Fruit fly (Drosophila melanogaster): ENCODE data around the gene bou.

Gene bou

DNA sequence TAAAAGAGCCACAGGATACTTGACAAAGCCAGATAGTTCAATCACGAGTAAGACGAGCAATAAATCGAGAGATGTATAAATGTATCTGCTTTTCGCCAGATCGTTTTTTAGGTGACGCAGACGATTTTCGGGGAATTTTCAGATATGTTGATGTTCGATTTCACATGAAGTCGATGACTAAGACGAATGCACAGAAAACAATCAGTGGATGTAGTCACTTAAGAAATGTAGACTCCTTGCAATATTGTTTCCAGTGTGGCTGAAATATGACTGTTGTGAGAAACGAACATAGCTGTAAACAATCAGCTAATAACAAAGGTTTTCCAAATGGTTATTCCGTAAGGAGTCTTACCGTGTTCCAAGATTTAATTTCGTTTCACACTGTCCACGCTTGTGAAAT, 9.8 kb downstream of the bou start:
- no peak for TF ChIP-seq Myc (optimal IDR thresholded peaks at IDR 0.05)
- TF ChIP-seq insv (optimal IDR thresholded peaks at IDR 0.05), result no peak

DNA sequence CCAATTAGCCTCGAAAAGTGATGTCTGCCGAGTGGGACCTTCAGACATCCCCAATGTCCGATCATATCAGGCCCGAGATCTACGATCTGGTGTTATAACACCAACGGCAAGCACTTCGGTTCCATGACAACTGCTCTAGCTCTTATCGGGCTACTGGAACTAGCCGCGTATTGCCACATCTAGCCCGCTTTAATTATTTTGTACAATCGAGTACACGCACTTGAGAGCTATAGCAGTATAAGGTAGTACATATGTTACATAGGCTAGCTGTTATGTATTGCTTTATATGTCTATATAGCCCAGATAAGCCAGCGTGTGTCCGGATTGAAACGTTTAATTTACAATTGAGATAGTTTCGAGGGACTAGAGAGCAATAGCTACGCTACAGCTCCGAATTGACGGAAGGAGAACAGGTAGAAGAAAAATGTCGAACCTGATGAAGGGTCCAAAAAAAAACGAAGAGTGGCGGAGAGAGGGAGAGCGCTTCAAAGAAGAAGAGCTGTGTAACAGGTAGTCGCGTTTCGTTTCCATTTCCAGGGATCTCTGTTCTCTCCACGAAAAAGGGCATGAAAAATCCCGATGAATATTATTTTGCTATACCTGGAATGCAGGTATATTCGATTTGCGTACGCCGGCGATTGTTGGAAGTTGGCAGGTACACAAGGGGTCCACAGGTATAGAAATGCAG, 10.8 kb downstream of the bou start:
- TF ChIP-seq h (optimal IDR thresholded peaks at IDR 0.05) (no peak), ttk (optimal IDR thresholded peaks at IDR 0.05) (no peak), Sin3A (optimal IDR thresholded peaks at IDR 0.05) (no peak), psq (optimal IDR thresholded peaks at IDR 0.05) (no peak), Myc (optimal IDR thresholded peaks at IDR 0.05) (no peak), insv (optimal IDR thresholded peaks at IDR 0.05) (no peak)

DNA sequence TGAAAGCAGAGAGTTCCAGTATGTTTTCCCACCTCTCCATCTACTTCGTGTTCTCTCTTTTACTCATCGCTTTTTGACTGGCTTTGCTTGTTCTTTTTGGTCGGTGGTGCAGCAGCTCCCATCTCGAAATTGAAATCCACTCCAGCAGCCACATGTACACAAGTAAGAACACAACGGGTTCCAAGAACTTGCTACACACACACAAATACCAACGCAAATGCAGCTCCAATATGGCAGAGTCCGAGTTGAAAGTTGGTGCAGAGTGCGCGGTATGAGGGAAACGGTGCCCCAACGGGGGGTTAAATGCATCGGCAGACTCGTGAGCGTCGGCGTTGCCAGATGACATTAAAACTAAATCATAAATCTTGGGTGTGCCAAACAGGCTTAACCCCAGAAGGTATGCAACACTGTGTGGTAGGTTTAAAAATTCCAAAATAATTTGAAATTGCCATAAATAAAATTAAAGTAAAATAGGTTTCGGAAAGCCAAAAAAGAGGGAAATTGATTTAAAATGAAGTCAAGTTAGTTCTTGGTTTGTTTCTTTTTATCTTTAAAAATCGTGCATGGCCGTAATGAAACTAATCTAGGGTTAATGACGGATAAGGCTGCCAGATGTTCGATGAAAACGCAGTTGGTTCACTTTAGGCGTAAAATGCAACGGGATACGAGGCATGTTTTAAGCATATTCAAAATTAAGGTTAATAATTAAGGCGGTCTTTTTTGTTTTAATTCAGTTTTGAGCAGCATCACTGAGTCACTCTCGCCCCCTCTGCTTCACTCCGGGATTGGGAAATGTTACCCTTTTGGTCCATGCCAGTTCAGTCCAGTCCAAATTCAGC, 11.6 kb downstream of the bou start:
- no peak for TF ChIP-seq Myc (optimal IDR thresholded peaks at IDR 0.05)
- TF ChIP-seq ttk (optimal IDR thresholded peaks at IDR 0.05), result no peak
- TF ChIP-seq psq (optimal IDR thresholded peaks at IDR 0.05), result no peak
- TF ChIP-seq insv (optimal IDR thresholded peaks at IDR 0.05), result no peak
- no peak for TF ChIP-seq Sin3A (optimal IDR thresholded peaks at IDR 0.05)
- no peak for TF ChIP-seq h (optimal IDR thresholded peaks at IDR 0.05)

DNA sequence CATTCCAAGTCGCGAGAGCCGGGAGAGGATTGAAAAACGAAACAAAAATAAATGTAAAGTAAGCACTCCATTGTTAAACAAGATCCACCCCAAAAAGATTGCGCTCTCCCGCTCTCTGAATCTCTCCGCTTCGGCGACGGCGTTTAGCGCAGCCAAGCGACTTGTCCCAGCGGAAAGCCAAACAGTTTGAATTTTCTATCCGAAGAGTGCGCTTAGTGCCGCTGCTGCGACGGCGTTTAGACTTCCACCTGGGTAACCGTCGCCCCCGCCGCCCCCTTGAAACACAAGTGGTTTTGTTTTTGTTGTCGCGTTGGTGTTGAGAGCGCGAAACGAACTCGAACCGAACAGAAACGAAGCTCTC, 12.2 kb downstream of the bou start, which contains the start of gene Inx2:
Inx2 (plus strand) TSS at position 181 of the 361 bp plus-strand sequence.
- TF ChIP-seq ttk (optimal IDR thresholded peaks at IDR 0.05) (no peak), psq (optimal IDR thresholded peaks at IDR 0.05) (no peak), h (optimal IDR thresholded peaks at IDR 0.05) (no peak), insv (optimal IDR thresholded peaks at IDR 0.05) (no peak), Sin3A (optimal IDR thresholded peaks at IDR 0.05) (no peak), Myc (optimal IDR thresholded peaks at IDR 0.05) (no peak)

DNA sequence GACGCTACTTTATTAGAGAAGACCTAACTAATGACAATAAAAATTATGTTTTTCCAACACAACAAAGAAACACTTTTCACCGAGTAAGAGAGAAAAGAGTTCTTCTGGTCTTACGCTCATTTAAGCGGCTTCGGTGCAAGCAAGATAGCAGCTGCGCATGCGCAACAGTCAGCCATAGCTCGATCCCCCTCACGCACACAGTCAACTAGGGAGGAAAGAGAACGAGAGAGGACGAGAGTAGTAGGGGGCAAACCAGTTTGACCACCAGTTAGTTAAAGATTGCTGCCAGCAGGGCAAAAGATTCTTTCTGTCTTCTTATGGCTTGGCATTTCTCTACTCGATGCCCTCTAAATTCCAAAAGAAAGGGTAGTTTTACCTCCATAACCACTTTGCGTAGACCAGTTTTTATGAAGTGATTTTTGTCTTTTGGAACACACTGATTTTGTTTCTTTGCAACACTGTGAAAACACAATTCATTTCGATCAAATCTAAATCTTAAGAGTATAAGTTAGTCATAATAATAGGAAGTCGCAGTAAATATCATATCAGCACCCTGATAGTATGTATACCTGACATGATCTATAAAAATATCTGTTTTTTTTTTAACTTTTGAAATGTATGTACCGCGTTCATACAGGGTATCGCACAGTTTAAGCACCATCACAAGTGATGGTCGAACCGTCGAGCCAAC, 14.3 kb downstream of the bou start:
- TF ChIP-seq Sin3A (optimal IDR thresholded peaks at IDR 0.05), result no peak
- TF ChIP-seq psq (optimal IDR thresholded peaks at IDR 0.05), result no peak
- no peak for TF ChIP-seq insv (optimal IDR thresholded peaks at IDR 0.05)
- TF ChIP-seq ttk (optimal IDR thresholded peaks at IDR 0.05), result no peak
- no peak for TF ChIP-seq Myc (optimal IDR thresholded peaks at IDR 0.05)
- no peak for TF ChIP-seq h (optimal IDR thresholded peaks at IDR 0.05)

DNA sequence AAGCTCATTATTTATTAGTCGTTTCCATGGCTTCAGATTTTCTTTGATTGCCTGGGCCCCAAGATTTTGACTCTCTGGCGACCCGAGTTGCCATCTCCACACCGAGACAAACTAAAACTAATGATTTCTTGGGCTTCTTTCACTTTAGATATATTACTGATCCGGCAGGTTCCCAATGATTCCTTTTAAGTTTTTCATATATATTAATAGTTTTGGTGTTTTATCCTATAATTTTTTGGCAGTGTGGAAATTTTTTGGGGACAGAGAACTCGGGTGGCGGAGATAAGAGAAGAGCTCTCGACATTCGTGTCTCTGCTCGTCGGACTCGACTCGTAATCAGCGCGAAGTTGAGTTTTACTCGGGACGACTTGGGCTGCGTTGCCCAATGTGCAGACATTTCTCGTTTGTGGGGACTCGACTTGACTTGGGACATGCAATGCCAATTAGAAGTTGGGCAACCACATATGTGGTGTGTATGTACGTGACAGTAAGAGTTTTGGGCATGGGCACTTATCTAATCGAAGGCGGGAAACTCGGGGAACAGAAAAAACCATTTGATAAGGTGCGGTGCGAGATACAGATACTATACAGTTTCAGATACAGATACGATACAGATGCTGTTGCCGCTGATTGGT, 15.0 kb downstream of the bou start:
- TF ChIP-seq psq (optimal IDR thresholded peaks at IDR 0.05) (no peak), h (optimal IDR thresholded peaks at IDR 0.05) (no peak), Myc (optimal IDR thresholded peaks at IDR 0.05) (no peak), ttk (optimal IDR thresholded peaks at IDR 0.05) (no peak), insv (optimal IDR thresholded peaks at IDR 0.05) (no peak), Sin3A (optimal IDR thresholded peaks at IDR 0.05) (no peak)

DNA sequence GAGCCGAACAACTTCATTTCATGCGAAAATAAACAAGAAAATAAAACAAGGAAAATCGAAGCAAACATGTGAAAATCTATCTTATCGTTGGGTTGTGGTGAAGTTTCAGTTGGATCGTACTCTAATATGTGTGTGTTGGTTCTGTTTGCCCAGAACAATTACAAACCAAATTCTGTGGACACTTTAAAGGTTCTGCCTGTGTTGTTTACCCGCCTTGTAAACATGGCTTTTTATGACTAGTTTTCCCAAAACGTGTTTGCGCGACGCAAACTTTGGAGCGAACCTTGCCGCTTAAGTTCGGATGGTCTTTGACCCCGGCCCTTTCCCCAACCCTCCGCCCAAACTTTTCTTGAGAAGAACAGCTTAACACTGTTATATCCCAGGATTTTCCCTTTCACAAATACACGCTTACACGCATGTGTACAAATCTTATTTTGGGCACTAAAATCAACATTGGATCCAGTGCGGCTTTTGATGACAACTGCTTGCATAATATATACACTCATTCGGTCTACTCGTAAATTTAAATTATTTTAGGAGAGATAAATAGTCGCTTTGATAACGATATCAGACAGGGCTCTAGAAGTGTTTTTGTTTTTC, 17.9 kb downstream of the bou start:
- TF ChIP-seq psq (optimal IDR thresholded peaks at IDR 0.05), result no peak

DNA sequence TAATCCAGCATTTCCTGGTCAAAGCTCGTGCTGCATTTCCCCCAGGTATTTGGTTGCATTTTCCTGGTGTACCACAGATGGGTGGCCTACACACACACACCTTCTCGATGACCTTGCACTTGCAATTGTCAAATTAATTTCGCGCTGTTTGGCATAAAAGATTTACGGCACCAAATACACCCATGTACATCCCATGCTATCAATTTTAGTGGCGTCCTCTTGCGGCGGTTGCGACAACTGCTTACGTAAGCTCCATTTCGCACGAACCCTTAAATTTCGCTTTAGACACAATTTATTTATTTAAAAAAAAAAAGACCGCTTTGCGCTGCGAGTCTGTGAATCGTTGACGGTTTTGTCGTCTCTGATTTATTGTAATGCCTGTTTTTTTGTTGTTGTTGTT, 19.2 kb downstream of the bou start:
- TF ChIP-seq psq (optimal IDR thresholded peaks at IDR 0.05), result no peak
- TF ChIP-seq Myc (optimal IDR thresholded peaks at IDR 0.05), result no peak
- TF ChIP-seq ttk (optimal IDR thresholded peaks at IDR 0.05), result no peak
- no peak for TF ChIP-seq Sin3A (optimal IDR thresholded peaks at IDR 0.05)
- TF ChIP-seq insv (optimal IDR thresholded peaks at IDR 0.05), result no peak
- no peak for TF ChIP-seq h (optimal IDR thresholded peaks at IDR 0.05)

DNA sequence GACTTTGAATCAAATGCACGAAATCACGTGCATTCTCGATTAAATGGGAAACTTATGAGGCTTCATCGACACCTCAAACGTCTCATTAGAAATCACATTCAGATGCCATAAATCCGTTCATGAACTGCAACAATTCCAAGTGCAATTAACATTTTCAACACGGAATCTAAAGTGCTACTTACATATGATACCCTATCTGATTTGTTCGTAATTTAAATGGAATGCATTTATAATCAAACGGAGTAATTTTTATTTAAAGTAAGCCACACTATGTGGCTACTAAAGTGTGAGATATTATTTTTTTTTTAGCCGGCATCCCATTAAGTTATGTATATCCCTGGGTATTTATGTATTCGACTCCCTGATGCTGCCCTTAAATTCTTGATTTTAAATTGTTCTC, 21.4 kb downstream of the bou start:
- TF ChIP-seq Myc (optimal IDR thresholded peaks at IDR 0.05) (no peak), Sin3A (optimal IDR thresholded peaks at IDR 0.05) (no peak), ttk (optimal IDR thresholded peaks at IDR 0.05) (no peak), psq (optimal IDR thresholded peaks at IDR 0.05) (no peak), insv (optimal IDR thresholded peaks at IDR 0.05) (no peak), h (optimal IDR thresholded peaks at IDR 0.05) (no peak)

DNA sequence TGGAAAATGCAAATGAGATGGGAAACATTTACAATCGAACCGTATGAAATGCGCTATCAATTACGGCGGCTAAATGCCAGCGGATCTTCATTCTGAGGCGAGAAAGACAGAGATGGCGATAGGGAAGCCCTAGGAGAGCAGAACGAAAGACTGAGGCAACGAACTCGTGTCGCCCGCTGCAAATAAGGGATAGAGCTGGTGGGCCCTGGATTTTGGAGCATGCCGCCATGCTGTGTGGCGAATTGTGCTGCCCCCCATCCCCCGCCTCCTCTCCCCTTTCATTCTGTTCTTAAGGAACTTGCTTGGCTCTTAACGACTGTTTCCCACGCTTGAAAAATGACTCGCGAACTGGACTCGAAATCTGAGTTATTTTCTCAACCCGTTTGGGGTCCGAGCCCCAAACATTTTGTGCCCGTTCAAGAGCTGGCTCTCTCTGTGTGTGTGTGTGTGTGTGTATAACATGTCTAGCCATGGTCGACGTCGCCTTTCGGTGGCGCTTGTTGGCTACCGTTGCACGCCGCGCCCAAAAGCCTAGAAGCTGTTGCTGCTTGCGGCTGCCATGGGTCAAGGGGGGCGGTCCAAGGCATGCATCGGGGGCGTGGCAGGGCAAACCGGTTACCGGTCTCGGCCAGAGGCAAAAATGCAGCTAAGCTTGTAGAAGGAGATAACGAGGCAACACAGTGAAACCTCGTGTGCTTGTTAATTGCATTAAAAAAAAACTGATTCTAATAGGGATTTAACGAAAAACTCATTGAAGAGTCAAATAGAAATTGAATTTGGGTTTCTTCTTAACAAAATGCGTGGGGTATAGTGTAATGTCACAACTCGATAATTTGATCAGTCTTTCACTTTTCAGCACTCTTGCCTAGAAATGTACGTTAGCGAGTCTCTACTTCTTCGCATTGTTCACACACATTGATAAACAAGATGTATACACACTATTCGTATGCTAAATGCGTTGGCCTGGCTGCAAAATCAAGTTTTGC, 22.1 kb downstream of the bou start:
- TF ChIP-seq Myc (optimal IDR thresholded peaks at IDR 0.05) (no peak), Sin3A (optimal IDR thresholded peaks at IDR 0.05) (no peak), ttk (optimal IDR thresholded peaks at IDR 0.05) (no peak), h (optimal IDR thresholded peaks at IDR 0.05) (no peak), psq (optimal IDR thresholded peaks at IDR 0.05) (no peak), insv (optimal IDR thresholded peaks at IDR 0.05) (no peak)

All from Kc167 (cell line).